Worm (Caenorhabditis elegans) whole organism, late embryonic: ENCODE measurements around the gene ctg-2.

ENCODE experiments used
- C08G9.2 ChIP-seq: sonication (generic microtip); optimal IDR thresholded peaks from 2 replicates; lab custom pipeline; 2016; ENCODE audit warnings: mild to moderate bottlenecking, missing genetic modification characterization, moderate library complexity, missing compliant biosample characterization
- K02D7.2 ChIP-seq: sonication (generic microtip); optimal IDR thresholded peaks from 2 replicates; lab custom pipeline; 2017; ENCODE audit warnings: mild to moderate bottlenecking, missing genetic modification characterization, missing compliant biosample characterization
- ceh-30 ChIP-seq: fragments of 150-350 bp; optimal IDR thresholded peaks from 2 replicates; lab custom pipeline; 2014; ENCODE audit warnings: missing biosample characterization, missing genetic modification characterization
- ets-4 ChIP-seq: sonication (generic microtip); optimal IDR thresholded peaks from 2 replicates; lab custom pipeline; 2016; ENCODE audit warnings: missing genetic modification characterization, missing compliant biosample characterization
- eyg-1 ChIP-seq: sonication (generic microtip); optimal IDR thresholded peaks from 2 replicates; lab custom pipeline; 2016; ENCODE audit warnings: missing genotype, missing genetic modification characterization, missing compliant biosample characterization
- fkh-10 ChIP-seq: fragments of 150-350 bp; optimal IDR thresholded peaks from 2 replicates; lab custom pipeline; 2014; ENCODE audit warnings: missing biosample characterization, missing genetic modification reagents, missing genetic modification characterization
- lim-6 ChIP-seq: sonication (generic microtip); optimal IDR thresholded peaks from 2 replicates; lab custom pipeline; 2016; ENCODE audit warnings: missing genetic modification characterization, missing compliant biosample characterization
- nfya-1 ChIP-seq: sonication (generic microtip); optimal IDR thresholded peaks from 2 replicates; lab custom pipeline; 2017; ENCODE audit warnings: missing genetic modification characterization, mild to moderate bottlenecking, missing compliant biosample characterization, antibody characterized with exemption, moderate library complexity
- nhr-11 ChIP-seq: fragments of 150-350 bp; optimal IDR thresholded peaks from 2 replicates; lab custom pipeline; 2014; ENCODE audit warnings: missing biosample characterization, missing genetic modification characterization
- nhr-232 ChIP-seq: sonication (generic microtip); optimal IDR thresholded peaks from 2 replicates; lab custom pipeline; 2016; ENCODE audit warnings: missing genetic modification characterization, missing compliant biosample characterization
- pat-9 ChIP-seq: fragments of 200-800 bp; sonication (Bioruptor generic); optimal IDR thresholded peaks from 2 replicates; lab custom pipeline; 2018; ENCODE audit warnings: mild to moderate bottlenecking, missing genetic modification characterization, moderate library complexity, missing compliant biosample characterization
- sdc-2 ChIP-seq: sonication (generic microtip); optimal IDR thresholded peaks from 2 replicates; lab custom pipeline; 2016; ENCODE audit warnings: missing genotype, missing genetic modification characterization, missing compliant biosample characterization
- unc-55 ChIP-seq: sonication (generic microtip); optimal IDR thresholded peaks from 2 replicates; lab custom pipeline; 2017; ENCODE audit warnings: missing biosample characterization, missing genetic modification reagents, missing genetic modification characterization

DNA sequence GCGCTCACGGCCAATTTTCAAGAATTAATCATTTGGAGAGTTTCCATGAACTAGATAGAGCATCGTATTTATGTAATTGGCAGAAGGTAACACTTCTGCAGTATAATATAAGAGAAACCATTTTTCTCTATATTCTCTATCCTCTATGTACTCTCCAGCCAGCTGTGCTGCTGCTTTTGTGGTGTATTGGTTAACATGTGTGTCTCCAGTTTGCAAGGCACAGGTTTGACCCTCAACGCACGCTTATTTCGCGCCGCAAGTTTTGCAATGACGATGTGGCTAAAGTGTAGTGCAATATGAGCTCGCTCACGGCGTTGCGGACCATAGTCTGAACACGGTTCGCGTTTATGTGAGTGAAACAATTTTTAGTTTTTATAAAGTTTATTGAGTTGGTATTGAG is 32.1 kb downstream of the ctg-2 start:
- TF ChIP-seq nhr-232 (tag; lab: Kevin White, UChicago) (peak; percentile 65), eyg-1 (peak; percentile 83), nhr-11 (tag; lab: Kevin White, UChicago) (no peak), pat-9 (tag; lab: Kevin White, UChicago) (peak; percentile 83), ceh-30 (tag; lab: Kevin White, UChicago) (peak; percentile 28), K02D7.2 (peak; percentile 85), unc-55 (GFP tag; lab: Kevin White, UChicago) (no peak), lim-6 (no peak), nfya-1 (tag; lab: Kevin White, UChicago) (peak; percentile 51), ets-4 (peak; percentile 71), sdc-2 (tag; lab: Kevin White, UChicago) (peak; percentile 63), fkh-10 (GFP tag; lab: Kevin White, UChicago) (no peak), C08G9.2 (tag; lab: Kevin White, UChicago) (peak; percentile 63)
